Fruit fly (Drosophila melanogaster): ENCODE measurements around the gene tgo.

Gene tgo

DNA sequence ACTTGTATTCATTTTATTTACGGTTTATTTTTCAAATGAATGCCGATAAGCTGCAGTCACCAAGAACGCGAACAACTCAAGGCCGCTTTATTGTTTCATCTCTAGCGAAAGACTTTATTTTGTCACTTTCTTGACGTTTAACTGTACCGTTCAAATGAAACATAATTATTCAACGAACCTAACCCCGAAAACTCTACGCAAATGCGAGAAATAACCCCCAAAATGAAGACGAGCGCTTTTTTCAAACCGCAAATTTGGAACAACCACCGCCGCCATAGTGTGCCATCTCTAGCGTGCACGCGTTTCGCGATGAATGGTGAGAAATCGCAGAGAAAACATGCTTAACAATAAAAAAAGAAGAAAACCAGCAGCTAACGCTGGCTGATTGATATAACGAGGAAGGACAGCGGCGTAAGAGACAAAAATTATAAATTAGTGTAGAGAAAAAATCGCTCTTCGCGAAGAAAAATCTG, 35.2 kb downstream of the tgo start, which contains the start of gene CG11970 (continued):
- TF ChIP-seq knrl (GFP tag; IDR thresholded peaks at IDR 0.05; ENCODE audit: partially characterized antibody): peak; percentile 74
- peak; percentile 63 for TF ChIP-seq CG13287 (GFP tag; IDR thresholded peaks at IDR 0.05; ENCODE audit: partially characterized antibody)
- no peak for TF ChIP-seq CG7963 (GFP tag; IDR thresholded peaks at IDR 0.05; ENCODE audit: partially characterized antibody)
- peak; percentile 17 for TF ChIP-seq CG10654 (GFP tag; optimal IDR thresholded peaks at IDR 0.05)
- TF ChIP-seq da (GFP tag; optimal IDR thresholded peaks at IDR 0.05): no peak
- no peak for TF ChIP-seq twi (tag; optimal IDR thresholded peaks at IDR 0.05)
- no peak for TF ChIP-seq fd64A (GFP tag; optimal IDR thresholded peaks at IDR 0.05)
- TF ChIP-seq br (optimal IDR thresholded peaks at IDR 0.05): no peak
- peak; percentile 90 for TF ChIP-seq her (GFP tag; optimal IDR thresholded peaks at IDR 0.05)
- no peak for TF ChIP-seq Oli (tag; optimal IDR thresholded peaks at IDR 0.05)
- no peak for TF ChIP-seq Stat92E (GFP tag; optimal IDR thresholded peaks at IDR 0.05)
- TF ChIP-seq CG8089 (GFP tag; optimal IDR thresholded peaks at IDR 0.05): peak; percentile 8
- peak; percentile 32 to 47 for TF ChIP-seq Pdp1 (GFP tag; optimal IDR thresholded peaks at IDR 0.05)
- TF ChIP-seq mld (GFP tag; IDR thresholded peaks at IDR 0.05; ENCODE audit: partially characterized antibody): no peak
- TF ChIP-seq h (optimal IDR thresholded peaks at IDR 0.05): no peak
- peak; percentile 89 for TF ChIP-seq Med (GFP tag)
- TF ChIP-seq sob (GFP tag; IDR thresholded peaks at IDR 0.05): no peak
- peak; percentile 29; the same call in 1 of the 2 replicates for TF ChIP-seq CG3847 (GFP tag; IDR thresholded peaks at IDR 0.05)
- TF ChIP-seq D (optimal IDR thresholded peaks at IDR 0.05): no peak
- no peak for TF ChIP-seq D (GFP tag; optimal IDR thresholded peaks at IDR 0.05)
- no peak for TF ChIP-seq kni (GFP tag; optimal IDR thresholded peaks at IDR 0.05)
- no peak for TF ChIP-seq gem (tag; optimal IDR thresholded peaks at IDR 0.05)
- TF ChIP-seq CG1602 (GFP tag; optimal IDR thresholded peaks at IDR 0.05): peak; percentile 10
- TF ChIP-seq CG11456 (GFP tag; IDR thresholded peaks at IDR 0.05): no peak
- no peak for TF ChIP-seq Fer3 (tag; optimal IDR thresholded peaks at IDR 0.05)
- TF ChIP-seq psq (GFP tag; optimal IDR thresholded peaks at IDR 0.05): no peak
- no peak for TF ChIP-seq Hr39 (optimal IDR thresholded peaks at IDR 0.05)
- TF ChIP-seq CG12071 (GFP tag; optimal IDR thresholded peaks at IDR 0.05): no peak
- peak; percentile 49 for TF ChIP-seq CG9727 (GFP tag; optimal IDR thresholded peaks at IDR 0.05)
- TF ChIP-seq HLH54F (GFP tag; optimal IDR thresholded peaks at IDR 0.05): peak; percentile 26
- peak; percentile 32 for TF ChIP-seq fu2 (GFP tag; optimal IDR thresholded peaks at IDR 0.05)
- no peak for TF ChIP-seq CG14667 (GFP tag; IDR thresholded peaks at IDR 0.05)
- no peak for TF ChIP-seq CG6813 (GFP tag; optimal IDR thresholded peaks at IDR 0.05)
- peak; percentile 9 for TF ChIP-seq CG33213 (GFP tag; optimal IDR thresholded peaks at IDR 0.05)
- no peak for TF ChIP-seq CG13296 (GFP tag; optimal IDR thresholded peaks at IDR 0.05)
- TF ChIP-seq Atf6 (GFP tag; IDR thresholded peaks at IDR 0.05): no peak
- peak; percentile 30 for TF ChIP-seq Side (GFP tag; optimal IDR thresholded peaks at IDR 0.05)
- TF ChIP-seq lov (optimal IDR thresholded peaks at IDR 0.05): no peak
- TF ChIP-seq lov (GFP tag; IDR thresholded peaks at IDR 0.05): no peak
- TF ChIP-seq Hr51 (GFP tag; optimal IDR thresholded peaks at IDR 0.05): peak in 1 of 2 experiments; percentile 43
- no peak for TF ChIP-seq trh (GFP tag; optimal IDR thresholded peaks at IDR 0.05)
- no peak for TF ChIP-seq CG14965 (GFP tag; optimal IDR thresholded peaks at IDR 0.05; ENCODE audit: borderline replicate concordance)
- TF ChIP-seq CG6765 (GFP tag; optimal IDR thresholded peaks at IDR 0.05): no peak
- no peak for TF ChIP-seq CG8281 (tag; optimal IDR thresholded peaks at IDR 0.05)
- TF ChIP-seq cas (GFP tag; IDR thresholded peaks at IDR 0.05): no peak
- TF ChIP-seq lola (GFP tag; optimal IDR thresholded peaks at IDR 0.05): peak in 1 of 3 experiments; percentile 34
- no peak for TF ChIP-seq CG43689 (GFP tag; IDR thresholded peaks at IDR 0.05)
- TF ChIP-seq pfk (GFP tag; optimal IDR thresholded peaks at IDR 0.05): no peak
- no peak for TF ChIP-seq Hand (GFP tag; optimal IDR thresholded peaks at IDR 0.05)
- no peak for TF ChIP-seq Sox102F (GFP tag; optimal IDR thresholded peaks at IDR 0.05)
- TF ChIP-seq CG8924 (tag; optimal IDR thresholded peaks at IDR 0.05): peak; percentile 11

All from whole organism, embryonic.